Fruit fly (Drosophila melanogaster): Measurements from ENCODE around the gene Taf4.

Taf4 gene

DNA sequence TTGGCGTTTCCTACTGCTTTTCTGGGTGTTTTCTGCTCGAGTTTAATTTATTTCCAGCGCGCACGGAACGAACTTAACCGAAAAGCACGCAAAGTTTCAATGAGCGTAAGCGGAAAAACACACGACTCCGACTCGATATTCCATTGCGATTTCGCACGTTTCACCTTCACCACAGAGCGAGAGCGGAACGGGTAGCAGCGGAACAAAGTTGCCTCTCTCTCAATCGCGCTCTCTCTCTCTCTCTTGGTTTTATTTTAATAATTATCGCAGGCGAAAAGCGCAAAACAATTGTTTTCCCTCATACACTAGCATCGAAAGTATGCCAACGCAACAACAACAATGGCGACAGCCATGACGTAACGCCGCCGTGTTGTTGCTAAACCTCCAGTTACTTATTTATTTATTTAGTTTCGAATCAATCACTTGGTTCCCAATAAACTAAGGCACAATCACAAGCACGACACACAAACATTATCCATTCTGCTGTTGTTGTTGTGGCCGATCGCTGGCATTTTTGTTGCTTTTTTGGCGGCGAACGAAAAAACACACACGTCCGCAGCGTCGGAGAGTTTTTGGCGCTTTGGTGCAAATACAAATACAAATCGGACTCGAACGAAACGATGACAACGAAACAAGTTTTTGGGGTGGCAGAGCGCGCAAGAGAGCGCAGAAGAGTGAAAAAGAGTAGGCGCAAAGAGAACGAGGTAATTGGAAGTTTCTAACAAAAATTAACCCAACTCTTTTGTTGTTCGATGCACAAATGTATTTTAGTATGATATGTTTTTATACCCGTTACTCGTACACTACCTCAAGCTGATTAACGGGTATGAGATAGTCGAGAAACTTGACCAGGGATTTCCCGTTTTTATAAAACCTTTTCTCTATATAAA lies 51.4 kb downstream of the Taf4 start, which contains the start of gene CG5151 (continued):
- TF ChIP-seq dmrt99B (tag; optimal IDR thresholded peaks at IDR 0.05) (no peak), CG3838 (GFP tag; optimal IDR thresholded peaks at IDR 0.05) (peak; percentile 11), tna (GFP tag; IDR thresholded peaks at IDR 0.05; ENCODE audit: partially characterized antibody) (peak; percentile 96), tx (GFP tag; optimal IDR thresholded peaks at IDR 0.05) (no peak), lab (GFP tag; optimal IDR thresholded peaks at IDR 0.05) (peak; percentile 33), CG5953 (GFP tag; IDR thresholded peaks at IDR 0.05) (no peak), Kr (GFP tag; optimal IDR thresholded peaks at IDR 0.05) (no peak), az2 (GFP tag; optimal IDR thresholded peaks at IDR 0.05) (no peak), CG10431 (GFP tag; optimal IDR thresholded peaks at IDR 0.05) (no peak), CG10366 (GFP tag; IDR thresholded peaks at IDR 0.05) (no peak), CG12219 (GFP tag; optimal IDR thresholded peaks at IDR 0.05) (no peak), CG3995 (GFP tag; optimal IDR thresholded peaks at IDR 0.05) (no peak), CG1832 (GFP tag; optimal IDR thresholded peaks at IDR 0.05) (no peak), CG9817 (tag; optimal IDR thresholded peaks at IDR 0.05) (no peak), nom (GFP tag; optimal IDR thresholded peaks at IDR 0.05) (peak; percentile 68), da (GFP tag; optimal IDR thresholded peaks at IDR 0.05) (no peak), ranshi (GFP tag; IDR thresholded peaks at IDR 0.05) (peak; percentile 41; the same call in 1 of the 2 replicates), CHES-1-like (GFP tag; optimal IDR thresholded peaks at IDR 0.05) (peak; percentile 13), gem (tag; optimal IDR thresholded peaks at IDR 0.05) (no peak), ci (GFP tag; IDR thresholded peaks at IDR 0.05) (peak; percentile 68), Dbx (GFP tag; IDR thresholded peaks at IDR 0.05) (peak; percentile 28; the same call in 1 of the 3 replicates), CG10321 (GFP tag; IDR thresholded peaks at IDR 0.05) (no peak), CG43689 (GFP tag; IDR thresholded peaks at IDR 0.05) (no peak), pfk (GFP tag; optimal IDR thresholded peaks at IDR 0.05) (peak; percentile 93), ap (GFP tag; IDR thresholded peaks at IDR 0.05) (no peak), B-H2 (GFP tag; optimal IDR thresholded peaks at IDR 0.05) (peak; percentile 14), CG11560 (tag; IDR thresholded peaks at IDR 0.05) (no peak), CG11093 (GFP tag; IDR thresholded peaks at IDR 0.05) (no peak), slbo (GFP tag; IDR thresholded peaks at IDR 0.05) (peak; percentile 17; the same call in 1 of the 2 replicates), CG8944 (GFP tag; optimal IDR thresholded peaks at IDR 0.05) (no peak), CTCF (GFP tag; optimal IDR thresholded peaks at IDR 0.05) (peak; percentile 89), NC2β (GFP tag; optimal IDR thresholded peaks at IDR 0.05) (no peak), kah (GFP tag; optimal IDR thresholded peaks at IDR 0.05) (no peak), CG33557 (GFP tag; optimal IDR thresholded peaks at IDR 0.05) (no peak), CG7987 (GFP tag; optimal IDR thresholded peaks at IDR 0.05) (peak; percentile 22), CG42726 (GFP tag; IDR thresholded peaks at IDR 0.05; ENCODE audit: partially characterized antibody) (peak; percentile 38; the same call in 1 of the 2 replicates), CG3407 (GFP tag; optimal IDR thresholded peaks at IDR 0.05) (no peak), sr (GFP tag; IDR thresholded peaks at IDR 0.05) (no peak), CG11695 (GFP tag; IDR thresholded peaks at IDR 0.05) (no peak), gro (GFP tag; optimal IDR thresholded peaks at IDR 0.05) (peak; percentile 10), CG11247 (GFP tag; IDR thresholded peaks at IDR 0.05) (no peak), ham (GFP tag; IDR thresholded peaks at IDR 0.05) (no peak), MTF-1 (GFP tag; optimal IDR thresholded peaks at IDR 0.05; ENCODE audit: borderline replicate concordance) (peak; percentile 38), CG14710 (tag; optimal IDR thresholded peaks at IDR 0.05) (no peak), eyg (GFP tag; optimal IDR thresholded peaks at IDR 0.05) (no peak), CG6813 (GFP tag; optimal IDR thresholded peaks at IDR 0.05) (no peak), CG34422 (GFP tag; IDR thresholded peaks at IDR 0.05) (peak; percentile 21; the same call in 1 of the 3 replicates), phol (tag; optimal IDR thresholded peaks at IDR 0.05) (peak; percentile 9), her (GFP tag; optimal IDR thresholded peaks at IDR 0.05) (no peak), Mad (GFP tag; optimal IDR thresholded peaks at IDR 0.05) (no peak)

Data from whole organism, embryonic.